Worm (Caenorhabditis elegans) whole organism, L4 larva: Measurements from ENCODE around the gene F57G12.2.

Experiments
- ama-1 ChIP-seq: fragments of 150-350 bp; optimal IDR thresholded peaks from 2 replicates; lab custom pipeline; 2014; ENCODE audit warnings: inconsistent platforms, mixed read lengths
- daf-12 ChIP-seq: fragments of 150-350 bp; optimal IDR thresholded peaks from 2 replicates; lab custom pipeline; 2014; ENCODE audit warnings: missing biosample characterization, missing genetic modification reagents, missing genetic modification characterization
- egl-27 ChIP-seq: sonication (generic microtip); optimal IDR thresholded peaks from 3 replicates; lab custom pipeline; 2017; ENCODE audit warnings: missing biosample characterization, missing genetic modification reagents, missing genetic modification characterization
- egl-43 ChIP-seq: fragments of 200-800 bp; sonication (Bioruptor generic); IDR thresholded peaks from 2 replicates; pipeline ENCODE4 v1.3.6; 2022; ENCODE audit warnings: missing genetic modification reagents, missing genetic modification characterization, missing compliant biosample characterization
- saeg-2 ChIP-seq: fragments of 200-800 bp; sonication (Bioruptor generic); IDR thresholded peaks from 2 replicates; pipeline ENCODE4 v1.3.6; 2022; ENCODE audit warnings: missing genetic modification reagents, missing genetic modification characterization, missing compliant biosample characterization
- unc-130 ChIP-seq: sonication (generic microtip); optimal IDR thresholded peaks from 2 replicates; lab custom pipeline; 2016; ENCODE audit warnings: missing genetic modification reagents, missing genetic modification characterization, missing compliant biosample characterization

ce11 chrX:12175667-12176278 lies 15.9 kb upstream of the F57G12.2 start:
- TF ChIP-seq egl-27 (tag; lab: Kevin White, UChicago) (no peak), egl-43 (GFP tag; lab: Robert Waterston, UW) (no peak), ama-1 (lab: Kevin White, UChicago) (no peak), daf-12 (tag; lab: Kevin White, UChicago) (no peak), saeg-2 (GFP tag; lab: Robert Waterston, UW) (no peak), unc-130 (GFP tag; lab: Kevin White, UChicago) (no peak)
